Fruit fly (Drosophila melanogaster): ENCODE data around the gene CG43098.
A peak's percentile ranks its signal among the peaks of the same experiment; 100 is the strongest.

CG43098 gene

DNA sequence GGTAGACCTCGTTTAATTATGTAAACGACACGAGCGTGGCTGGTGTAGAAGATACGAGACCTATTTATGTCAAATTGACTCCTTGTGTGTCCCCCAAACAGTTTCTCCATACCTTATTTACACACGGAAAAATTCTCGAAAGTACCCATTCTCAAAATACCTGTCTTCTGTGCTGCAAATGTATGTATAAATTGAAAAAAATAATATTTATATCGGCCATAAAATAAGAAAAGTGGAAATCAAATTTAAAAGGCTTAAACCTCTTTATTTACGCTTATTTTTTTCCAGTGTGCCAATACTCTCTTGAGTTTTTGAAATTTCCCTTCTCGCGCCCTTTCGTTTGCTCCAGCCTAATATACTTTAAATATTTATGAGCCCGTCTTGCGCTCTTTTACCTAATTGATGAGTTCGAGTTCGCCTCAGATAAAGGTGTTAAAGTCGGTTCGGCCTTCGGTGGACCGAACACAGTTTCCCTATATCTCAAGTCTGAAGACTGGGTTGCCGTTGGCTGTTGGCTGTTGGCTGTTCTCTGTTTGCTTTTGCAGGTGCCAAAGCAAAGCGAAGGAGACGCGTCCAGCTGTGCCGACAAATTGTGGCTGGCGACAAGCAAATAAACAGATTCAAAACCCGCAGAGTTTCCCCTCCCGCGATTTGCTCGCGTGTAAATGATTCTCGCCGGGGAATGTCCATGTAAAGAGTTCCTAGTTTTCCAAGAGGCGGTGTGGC lies 20.1 kb upstream of the CG43098 start (continued):
- TF ChIP-seq tio (GFP tag; optimal IDR thresholded peaks at IDR 0.05) (peak; percentile 63), Chrac-16 (GFP tag; optimal IDR thresholded peaks at IDR 0.05) (peak; percentile 81), pfk (GFP tag; optimal IDR thresholded peaks at IDR 0.05) (no peak), knrl (GFP tag; IDR thresholded peaks at IDR 0.05; ENCODE audit: partially characterized antibody) (no peak), HmgZ (tag; optimal IDR thresholded peaks at IDR 0.05) (peak; percentile 20), CG8944 (GFP tag; optimal IDR thresholded peaks at IDR 0.05) (peak; percentile 39), CG7745 (tag; optimal IDR thresholded peaks at IDR 0.05) (peak; percentile 74), esg (GFP tag; conservative IDR thresholded peaks at IDR 0.05) (peak; percentile 53), CG4328 (GFP tag; optimal IDR thresholded peaks at IDR 0.05) (no peak), GATAe (GFP tag; conservative IDR thresholded peaks at IDR 0.05) (no peak), cwo (GFP tag; optimal IDR thresholded peaks at IDR 0.05) (no peak), CG2202 (tag; optimal IDR thresholded peaks at IDR 0.05) (peak; percentile 82), ATbp (GFP tag; optimal IDR thresholded peaks at IDR 0.05) (peak; percentile 78), CG12299 (tag; optimal IDR thresholded peaks at IDR 0.05) (peak; percentile 33), croc (GFP tag; conservative IDR thresholded peaks at IDR 0.05) (peak; percentile 85), cad (GFP tag; optimal IDR thresholded peaks at IDR 0.05) (no peak), Hr78 (GFP tag; optimal IDR thresholded peaks at IDR 0.05) (peak in 1 of 2 experiments; percentile 52), her (GFP tag; optimal IDR thresholded peaks at IDR 0.05) (no peak), schlank (tag; optimal IDR thresholded peaks at IDR 0.05) (no peak), CG32772 (GFP tag; IDR thresholded peaks at IDR 0.05) (peak; percentile 79), Vsx1 (GFP tag; optimal IDR thresholded peaks at IDR 0.05) (peak; percentile 66), mld (GFP tag; IDR thresholded peaks at IDR 0.05; ENCODE audit: partially characterized antibody) (no peak), CG12942 (GFP tag; optimal IDR thresholded peaks at IDR 0.05) (peak; percentile 40), CG7357 (GFP tag; IDR thresholded peaks at IDR 0.05) (peak; percentile 71), CG3407 (GFP tag; optimal IDR thresholded peaks at IDR 0.05) (peak; percentile 72), psq (GFP tag; optimal IDR thresholded peaks at IDR 0.05) (peak; percentile 67), CG1647 (GFP tag; optimal IDR thresholded peaks at IDR 0.05) (peak; percentile 48), CG13287 (GFP tag; IDR thresholded peaks at IDR 0.05; ENCODE audit: partially characterized antibody) (no peak), CG1233 (GFP tag; optimal IDR thresholded peaks at IDR 0.05) (peak; percentile 76), sr (GFP tag; IDR thresholded peaks at IDR 0.05) (no peak), gfzf (GFP tag; optimal IDR thresholded peaks at IDR 0.05) (no peak), gce (GFP tag; IDR thresholded peaks at IDR 0.05) (peak; percentile 72; the same call in 2 of the 3 replicates), CG17359 (tag; optimal IDR thresholded peaks at IDR 0.05) (peak; percentile 83), Doc2 (GFP tag; IDR thresholded peaks at IDR 0.05) (no peak), dysf (GFP tag; IDR thresholded peaks at IDR 0.05) (peak; percentile 61; the same call in 2 of the 3 replicates), CG10267 (tag; optimal IDR thresholded peaks at IDR 0.05) (peak; percentile 68), CG42726 (GFP tag; IDR thresholded peaks at IDR 0.05; ENCODE audit: partially characterized antibody) (no peak), dmrt99B (tag; optimal IDR thresholded peaks at IDR 0.05) (peak; percentile 89), CG4404 (GFP tag; IDR thresholded peaks at IDR 0.05) (peak; percentile 60; the same call in 1 of the 2 replicates), tup (GFP tag; optimal IDR thresholded peaks at IDR 0.05) (no peak), Adf1 (GFP tag; IDR thresholded peaks at IDR 0.05) (no peak), jumu (GFP tag; optimal IDR thresholded peaks at IDR 0.05) (peak; percentile 39), crp (GFP tag; optimal IDR thresholded peaks at IDR 0.05) (peak in 1 of 2 experiments; percentile 30), BEAF-32 (GFP tag; optimal IDR thresholded peaks at IDR 0.05) (no peak), Hr3 (GFP tag; optimal IDR thresholded peaks at IDR 0.05) (peak; percentile 75), B-H1 (GFP tag; IDR thresholded peaks at IDR 0.05) (peak; percentile 60; the same call in 2 of the 3 replicates), CG17912 (GFP tag; optimal IDR thresholded peaks at IDR 0.05) (no peak), CG9609 (GFP tag; optimal IDR thresholded peaks at IDR 0.05) (no peak)

All from whole organism, embryonic.